Worm (Caenorhabditis elegans) whole organism, L4 larva: Measurements from ENCODE around the gene warf-1.

ENCODE experiments used
- F26F4.8 ChIP-seq: fragments of 200-800 bp; sonication (Bioruptor generic); conservative IDR thresholded peaks from 2 replicates; pipeline ENCODE4 v1.3.6; 2022; ENCODE audit warnings: missing genetic modification characterization, missing compliant biosample characterization
- F44E2.7 ChIP-seq: fragments of 200-800 bp; sonication (Bioruptor generic); IDR thresholded peaks from 2 replicates; pipeline ENCODE4 v2.1.2; 2022; ENCODE audit warnings: missing genetic modification characterization, missing compliant biosample characterization
- Y48G9A.11 ChIP-seq: fragments of 200-800 bp; sonication (Bioruptor generic); IDR thresholded peaks from 2 replicates; pipeline ENCODE4 v1.3.6; 2022; ENCODE audit warnings: missing genetic modification reagents, missing genetic modification characterization, missing compliant biosample characterization
- Y5F2A.4 ChIP-seq: fragments of 200-800 bp; sonication (Bioruptor generic); optimal IDR thresholded peaks from 2 replicates; lab custom pipeline; 2018; ENCODE audit warnings: mild to moderate bottlenecking, missing genetic modification characterization, missing compliant biosample characterization
- Y75B8A.6 ChIP-seq: fragments of 200-800 bp; sonication (Bioruptor generic); IDR thresholded peaks from 2 replicates; pipeline ENCODE4 v1.3.6; 2022; ENCODE audit warnings: missing genetic modification reagents, missing genetic modification characterization, missing compliant biosample characterization
- arid-1 ChIP-seq: fragments of 200-800 bp; sonication (Bioruptor generic); conservative IDR thresholded peaks from 2 replicates; pipeline ENCODE4 v1.3.6; 2022; ENCODE audit warnings: missing genetic modification reagents, missing genetic modification characterization, missing compliant biosample characterization
- ceh-32 ChIP-seq: sonication (generic microtip); optimal IDR thresholded peaks from 2 replicates; lab custom pipeline; 2016; ENCODE audit warnings: mild to moderate bottlenecking, missing genetic modification characterization, missing compliant biosample characterization; ENCODE audit not compliant: poor library complexity
- ceh-44 ChIP-seq: fragments of 200-800 bp; sonication (Bioruptor generic); IDR thresholded peaks from 2 replicates; pipeline ENCODE4 v1.3.6; 2022; ENCODE audit warnings: missing genetic modification reagents, missing genetic modification characterization, missing compliant biosample characterization
- ceh-62 ChIP-seq: sonication (generic microtip); optimal IDR thresholded peaks from 2 replicates; lab custom pipeline; 2017; ENCODE audit warnings: missing biosample characterization, missing genetic modification characterization
- ces-1 ChIP-seq: fragments of 150-350 bp; sonication (generic microtip); optimal IDR thresholded peaks from 4 replicates; lab custom pipeline; 2014; ENCODE audit warnings: missing biosample characterization, missing genetic modification reagents, missing genetic modification characterization
- ctbp-1 ChIP-seq: fragments of 200-800 bp; sonication (Bioruptor generic); IDR thresholded peaks from 2 replicates; pipeline ENCODE4 v1.3.6; 2022; ENCODE audit warnings: missing genetic modification reagents, missing genetic modification characterization, missing compliant biosample characterization
- daf-12 ChIP-seq: fragments of 150-350 bp; optimal IDR thresholded peaks from 2 replicates; lab custom pipeline; 2014; ENCODE audit warnings: missing biosample characterization, missing genetic modification reagents, missing genetic modification characterization
- daf-16 ChIP-seq, 3 experiments: sonication (generic microtip); optimal IDR thresholded peaks; 2 replicates each; lab custom pipeline; 2016 to 2017; ENCODE audit warnings: missing genetic modification characterization in 3 of 3, missing genetic modification reagents in 3 of 3, mild to moderate bottlenecking in 2 of 3, missing compliant biosample characterization in 2 of 3, missing biosample characterization in 1 of 3, moderate library complexity in 1 of 3
- dmd-6 ChIP-seq: fragments of 200-800 bp; sonication (Bioruptor generic); IDR thresholded peaks from 2 replicates; pipeline ENCODE4 v1.3.6; 2022; ENCODE audit warnings: missing genetic modification reagents, missing genetic modification characterization, missing compliant biosample characterization
- dmd-8 ChIP-seq: fragments of 200-800 bp; sonication (Bioruptor generic); IDR thresholded peaks from 2 replicates; pipeline ENCODE4 v1.3.6; 2022; ENCODE audit warnings: missing genetic modification characterization, missing compliant biosample characterization
- dmd-9 ChIP-seq: fragments of 200-800 bp; sonication (Bioruptor generic); IDR thresholded peaks from 2 replicates; pipeline ENCODE4 v1.3.6; 2022; ENCODE audit warnings: missing genetic modification reagents, missing genetic modification characterization, missing compliant biosample characterization
- dpl-1 ChIP-seq: fragments of 150-350 bp; optimal IDR thresholded peaks from 2 replicates; lab custom pipeline; 2014; ENCODE audit warnings: missing biosample characterization, missing genetic modification reagents, missing genetic modification characterization
- duxl-1 ChIP-seq: sonication (generic microtip); optimal IDR thresholded peaks from 2 replicates; lab custom pipeline; 2016; ENCODE audit warnings: mild to moderate bottlenecking, missing genetic modification characterization, moderate library complexity, missing compliant biosample characterization; ENCODE audit not compliant: poor library complexity
- dve-1 ChIP-seq: sonication (generic microtip); optimal IDR thresholded peaks from 2 replicates; lab custom pipeline; 2017; ENCODE audit warnings: antibody characterized with exemption, mild to moderate bottlenecking, missing genetic modification characterization, missing compliant biosample characterization; ENCODE audit not compliant: insufficient read depth
- egl-27 ChIP-seq: sonication (generic microtip); optimal IDR thresholded peaks from 3 replicates; lab custom pipeline; 2017; ENCODE audit warnings: missing biosample characterization, missing genetic modification reagents, missing genetic modification characterization
- egl-43 ChIP-seq: fragments of 200-800 bp; sonication (Bioruptor generic); IDR thresholded peaks from 2 replicates; pipeline ENCODE4 v1.3.6; 2022; ENCODE audit warnings: missing genetic modification reagents, missing genetic modification characterization, missing compliant biosample characterization
- fos-1 ChIP-seq: fragments of 150-350 bp; optimal IDR thresholded peaks from 2 replicates; lab custom pipeline; 2014; ENCODE audit warnings: missing biosample characterization, missing genetic modification characterization
- hlh-11 ChIP-seq: fragments of 200-800 bp; sonication (Bioruptor generic); optimal IDR thresholded peaks from 2 replicates; lab custom pipeline; 2018; ENCODE audit warnings: mild to moderate bottlenecking, missing genetic modification characterization, missing compliant biosample characterization
- jun-1 ChIP-seq: fragments of 150-350 bp; optimal IDR thresholded peaks from 2 replicates; lab custom pipeline; 2014; ENCODE audit warnings: missing biosample characterization, missing genetic modification reagents, missing genetic modification characterization
- lin-29 ChIP-seq: fragments of 200-800 bp; sonication (Bioruptor generic); IDR thresholded peaks from 2 replicates; pipeline ENCODE4 v1.3.6; 2022; ENCODE audit warnings: missing genetic modification reagents, missing genetic modification characterization, missing compliant biosample characterization
- lir-3 ChIP-seq: sonication (generic microtip); optimal IDR thresholded peaks from 2 replicates; lab custom pipeline; 2016; ENCODE audit warnings: mild to moderate bottlenecking, missing genetic modification characterization, missing compliant biosample characterization
- lsy-2 ChIP-seq, 2 experiments: fragments of 150-350 bp in 1 of 2; sonication (generic microtip) in 1 of 2; optimal IDR thresholded peaks; 2 replicates each; lab custom pipeline; 2014 to 2017; ENCODE audit warnings: missing biosample characterization in 2 of 2, missing genetic modification characterization in 2 of 2
- madf-9 ChIP-seq: fragments of 200-800 bp; sonication (Bioruptor generic); conservative IDR thresholded peaks from 2 replicates; pipeline ENCODE4 v1.3.6; 2022; ENCODE audit warnings: missing genetic modification reagents, missing genetic modification characterization, missing compliant biosample characterization
- mep-1 ChIP-seq: fragments of 150-350 bp; sonication (generic microtip); optimal IDR thresholded peaks from 3 replicates; lab custom pipeline; 2014; ENCODE audit warnings: missing biosample characterization, missing genetic modification characterization
- mes-2 ChIP-seq: sonication (generic microtip); optimal IDR thresholded peaks from 2 replicates; lab custom pipeline; 2016; ENCODE audit warnings: missing genotype, mild to moderate bottlenecking, missing genetic modification characterization, missing compliant biosample characterization; ENCODE audit not compliant: poor library complexity, severe bottlenecking
- nhr-237 ChIP-seq: sonication (generic microtip); optimal IDR thresholded peaks from 2 replicates; lab custom pipeline; 2017; ENCODE audit warnings: missing biosample characterization, missing genetic modification characterization
- nhr-28 ChIP-seq: fragments of 150-350 bp; optimal IDR thresholded peaks from 2 replicates; lab custom pipeline; 2014; ENCODE audit warnings: missing biosample characterization, missing genetic modification characterization
- nhr-6 ChIP-seq: fragments of 150-350 bp; optimal IDR thresholded peaks from 2 replicates; lab custom pipeline; 2014; ENCODE audit warnings: missing biosample characterization, missing genetic modification characterization
- nhr-77 ChIP-seq: fragments of 150-350 bp; optimal IDR thresholded peaks from 2 replicates; lab custom pipeline; 2014; ENCODE audit warnings: missing biosample characterization, missing genetic modification characterization
- pha-4 ChIP-seq, 2 experiments: fragments of 150-350 bp in 1 of 2; fragments of 200-800 bp in 1 of 2; sonication (Bioruptor generic) in 1 of 2; IDR thresholded peaks in 1 of 2; optimal IDR thresholded peaks in 1 of 2; 2 replicates each; pipeline versions ENCODE4 v1.3.6 to Lab custom; 2014 to 2022; ENCODE audit warnings: missing genetic modification characterization in 2 of 2, missing genetic modification reagents in 2 of 2, missing biosample characterization in 1 of 2, missing compliant biosample characterization in 1 of 2
- pqm-1 ChIP-seq: sonication (generic microtip); optimal IDR thresholded peaks from 2 replicates; lab custom pipeline; 2017; ENCODE audit warnings: missing biosample characterization, missing genetic modification characterization
- saeg-2 ChIP-seq: fragments of 200-800 bp; sonication (Bioruptor generic); IDR thresholded peaks from 2 replicates; pipeline ENCODE4 v1.3.6; 2022; ENCODE audit warnings: missing genetic modification reagents, missing genetic modification characterization, missing compliant biosample characterization
- snpc-4 ChIP-seq: fragments of 150-350 bp; optimal IDR thresholded peaks from 2 replicates; lab custom pipeline; 2014; ENCODE audit warnings: missing biosample characterization, missing genetic modification characterization
- spr-1 ChIP-seq: sonication (generic microtip); optimal IDR thresholded peaks from 2 replicates; lab custom pipeline; 2016; ENCODE audit warnings: mild to moderate bottlenecking, missing genetic modification characterization, missing compliant biosample characterization
- spr-3 ChIP-seq: fragments of 200-800 bp; sonication (Bioruptor generic); optimal IDR thresholded peaks from 2 replicates; lab custom pipeline; 2018; ENCODE audit warnings: mild to moderate bottlenecking, missing genetic modification characterization, missing compliant biosample characterization
- unc-39 ChIP-seq: sonication (generic microtip); optimal IDR thresholded peaks from 2 replicates; lab custom pipeline; 2017; ENCODE audit warnings: missing biosample characterization, missing genetic modification characterization
- unc-62 ChIP-seq, 3 experiments: fragments of 150-350 bp in 1 of 3; sonication (generic microtip); optimal IDR thresholded peaks in 2 of 3; peaks in 1 of 3; 1 replicate in 1 of 3; 2 replicates in 2 of 3; lab custom pipeline; 2014 to 2017; ENCODE audit warnings: missing biosample characterization in 3 of 3, missing genetic modification characterization in 3 of 3, missing genetic modification reagents in 3 of 3, missing genotype in 1 of 3
- zip-2 ChIP-seq: fragments of 150-350 bp; optimal IDR thresholded peaks from 2 replicates; lab custom pipeline; 2014; ENCODE audit warnings: missing biosample characterization, missing genetic modification characterization
- ztf-11 ChIP-seq: fragments of 150-350 bp; optimal IDR thresholded peaks from 2 replicates; lab custom pipeline; 2014; ENCODE audit warnings: missing biosample characterization, missing genetic modification characterization

warf-1 gene

DNA sequence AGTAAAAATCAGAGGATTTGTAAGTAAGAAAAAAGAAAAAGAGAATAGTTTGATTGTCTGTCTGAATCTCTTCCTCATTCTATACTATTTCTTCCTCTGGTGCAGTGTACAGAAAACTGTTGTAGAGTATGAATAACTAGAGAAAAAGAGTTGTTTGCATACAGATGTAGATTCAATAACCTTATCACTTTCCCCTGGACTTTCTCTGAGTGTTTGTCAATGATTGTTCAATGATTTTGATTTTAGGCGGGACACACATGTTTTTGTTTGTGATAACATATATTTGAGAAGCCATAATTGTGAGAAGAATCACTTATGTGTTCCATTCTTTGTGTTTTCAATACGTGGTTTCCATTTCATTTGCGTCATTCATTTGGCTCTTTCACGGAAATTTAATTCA is 44.5 kb downstream of the warf-1 start:
- TF ChIP-seq F26F4.8 (GFP tag; lab: Robert Waterston, UW) (no peak), Y5F2A.4 (GFP tag; lab: Kevin White, UChicago) (no peak), lir-3 (tag; lab: Kevin White, UChicago) (no peak), mep-1 (tag; lab: Kevin White, UChicago) (no peak), nhr-77 (peak; percentile 40), lin-29 (GFP tag; lab: Robert Waterston, UW) (no peak), unc-39 (no peak), dmd-6 (GFP tag; lab: Robert Waterston, UW) (peak; percentile 28; the same call in 1 of the 2 replicates), daf-12 (no peak), pqm-1 (tag; lab: Kevin White, UChicago) (peak; percentile 85), pha-4 (GFP tag; IDR thresholded peaks at IDR 0.05; lab: Robert Waterston, UW) (no peak), pha-4 (tag; optimal IDR thresholded peaks at IDR 0.05; lab: Kevin White, UChicago) (no peak), lsy-2 (tag; optimal IDR thresholded peaks at IDR 0.05; lab: Kevin White, UChicago) (no peak), ceh-32 (tag; lab: Kevin White, UChicago) (no peak), ceh-62 (tag; lab: Kevin White, UChicago) (no peak), madf-9 (GFP tag; lab: Robert Waterston, UW) (no peak), duxl-1 (no peak), arid-1 (GFP tag; lab: Robert Waterston, UW) (no peak), Y48G9A.11 (GFP tag; lab: Robert Waterston, UW) (no peak), snpc-4 (no peak), spr-1 (tag; lab: Kevin White, UChicago) (no peak), daf-16 (GFP tag; optimal IDR thresholded peaks at IDR 0.05; lab: Kevin White, UChicago) (no peak), daf-16 (tag; optimal IDR thresholded peaks at IDR 0.05; lab: Kevin White, UChicago) (peak; percentile 91), ceh-44 (GFP tag; lab: Robert Waterston, UW) (no peak), egl-27 (tag; lab: Kevin White, UChicago) (no peak), Y75B8A.6 (GFP tag; lab: Robert Waterston, UW) (no peak), egl-43 (GFP tag; lab: Robert Waterston, UW) (no peak), fos-1 (no peak), nhr-6 (tag; lab: Kevin White, UChicago) (no peak), jun-1 (tag; lab: Kevin White, UChicago) (no peak), ctbp-1 (GFP tag; lab: Robert Waterston, UW) (no peak), dpl-1 (GFP tag; lab: Kevin White, UChicago) (no peak), dve-1 (tag; lab: Kevin White, UChicago) (peak; percentile 60), dmd-9 (GFP tag; lab: Robert Waterston, UW) (no peak), ztf-11 (tag; lab: Kevin White, UChicago) (no peak), nhr-237 (tag; lab: Kevin White, UChicago) (no peak), F44E2.7 (no peak), nhr-28 (tag; lab: Kevin White, UChicago) (peak; percentile 72), spr-3 (GFP tag; lab: Kevin White, UChicago) (no peak), unc-62 (GFP tag; optimal IDR thresholded peaks at IDR 0.05 in 1 of 2; lab: Kevin White, UChicago) (no peak), unc-62 (tag; optimal IDR thresholded peaks at IDR 0.05; lab: Kevin White, UChicago) (no peak), zip-2 (tag; lab: Kevin White, UChicago) (no peak), hlh-11 (tag; lab: Kevin White, UChicago) (peak; percentile 67), saeg-2 (GFP tag; lab: Robert Waterston, UW) (no peak), mes-2 (tag; lab: Kevin White, UChicago) (no peak), dmd-8 (GFP tag; lab: Robert Waterston, UW) (no peak), ces-1 (GFP tag; lab: Kevin White, UChicago) (no peak)
